Fruit fly (Drosophila melanogaster) whole organism, pupa: ENCODE measurements around the gene Osi23.

Source experiments
- CG10348 ChIP-seq: fragments of 200-800 bp; sonication (Bioruptor generic); IDR thresholded peaks from 2 replicates; pipeline ENCODE4 v1.3.6; 2022; ENCODE audit warnings: missing biosample characterization, missing genetic modification characterization
- CG12605 ChIP-seq: fragments of 200-800 bp; sonication (Bioruptor generic); IDR thresholded peaks from 2 replicates; pipeline ENCODE4 v1.3.6; 2022; ENCODE audit warnings: missing biosample characterization, missing genetic modification characterization
- CG13204 ChIP-seq: fragments of 200-800 bp; sonication (Bioruptor generic); optimal IDR thresholded peaks from 2 replicates; lab custom pipeline; 2018; ENCODE audit warnings: missing biosample characterization, mild to moderate bottlenecking, missing genetic modification characterization, moderate library complexity
- CG14655 ChIP-seq: fragments of 200-800 bp; sonication (Bioruptor generic); optimal IDR thresholded peaks from 3 replicates; lab custom pipeline; 2017; ENCODE audit warnings: mild to moderate bottlenecking, missing biosample characterization, missing genetic modification reagents, missing genetic modification characterization
- CG15710 ChIP-seq: fragments of 200-800 bp; sonication (Bioruptor generic); optimal IDR thresholded peaks from 2 replicates; lab custom pipeline; 2018; ENCODE audit warnings: missing biosample characterization, mild to moderate bottlenecking, missing genetic modification characterization, moderate library complexity
- CG17806 ChIP-seq: fragments of 200-800 bp; sonication (Bioruptor generic); optimal IDR thresholded peaks from 2 replicates; lab custom pipeline; 2018; ENCODE audit warnings: missing biosample characterization, mild to moderate bottlenecking, missing genetic modification characterization, moderate library complexity
- CG32121 ChIP-seq: fragments of 200-800 bp; sonication (Bioruptor generic); IDR thresholded peaks from 2 replicates; pipeline ENCODE4 v1.3.6; 2022; ENCODE audit warnings: missing biosample characterization, missing genetic modification characterization
- CG34367 ChIP-seq: fragments of 200-800 bp; sonication (Bioruptor generic); optimal IDR thresholded peaks from 2 replicates; lab custom pipeline; 2018; ENCODE audit warnings: missing biosample characterization, mild to moderate bottlenecking, missing genetic modification characterization
- CG4496 ChIP-seq: fragments of 200-800 bp; sonication (Bioruptor generic); IDR thresholded peaks from 3 replicates; pipeline ENCODE4 v1.3.6; 2022; ENCODE audit warnings: missing biosample characterization, missing genetic modification characterization
- CG8159 ChIP-seq: fragments of 200-800 bp; sonication (Bioruptor generic); optimal IDR thresholded peaks from 3 replicates; lab custom pipeline; 2018; ENCODE audit warnings: missing biosample characterization, mild to moderate bottlenecking, missing genetic modification characterization, moderate library complexity
- CG8301 ChIP-seq: fragments of 200-800 bp; sonication (Bioruptor generic); optimal IDR thresholded peaks from 2 replicates; lab custom pipeline; 2018; ENCODE audit warnings: missing biosample characterization, mild to moderate bottlenecking, missing genetic modification characterization
- CG9948 ChIP-seq: fragments of 200-800 bp; sonication (Bioruptor generic); optimal IDR thresholded peaks from 2 replicates; lab custom pipeline; 2018; ENCODE audit warnings: missing biosample characterization, mild to moderate bottlenecking, missing genetic modification characterization, moderate library complexity
- D1 ChIP-seq: fragments of 200-800 bp; sonication (Bioruptor generic); optimal IDR thresholded peaks from 2 replicates; lab custom pipeline; 2018; ENCODE audit warnings: missing biosample characterization, mild to moderate bottlenecking, missing genetic modification characterization, moderate library complexity
- EcR ChIP-seq: fragments of 200-800 bp; sonication (Bioruptor generic); optimal IDR thresholded peaks from 3 replicates; lab custom pipeline; 2019; ENCODE audit warnings: missing biosample characterization, missing genetic modification characterization, mild to moderate bottlenecking, moderate library complexity, missing genetic modification reagents
- Ets98B ChIP-seq: fragments of 200-800 bp; sonication (Bioruptor generic); IDR thresholded peaks from 2 replicates; pipeline ENCODE4 v1.3.6; 2022; ENCODE audit warnings: missing biosample characterization, missing genetic modification characterization
- Pif1A ChIP-seq: fragments of 200-800 bp; sonication (Bioruptor generic); optimal IDR thresholded peaks from 3 replicates; lab custom pipeline; 2016; ENCODE audit warnings: missing biosample characterization, missing genetic modification characterization
- Pif1B ChIP-seq: fragments of 200-800 bp; sonication (Bioruptor generic); optimal IDR thresholded peaks from 3 replicates; lab custom pipeline; 2016; ENCODE audit warnings: missing biosample characterization, missing genetic modification characterization
- Snoo ChIP-seq: fragments of 200-800 bp; sonication (Bioruptor generic); optimal IDR thresholded peaks from 3 replicates; lab custom pipeline; 2017; ENCODE audit warnings: missing biosample characterization, mild to moderate bottlenecking, missing genetic modification characterization, inconsistent platforms
- fd96Ca ChIP-seq: fragments of 200-800 bp; sonication (Bioruptor generic); IDR thresholded peaks from 3 replicates; pipeline ENCODE4 v1.3.6; 2022; ENCODE audit warnings: missing biosample characterization, missing genetic modification characterization
- gl ChIP-seq: fragments of 200-800 bp; sonication (Bioruptor generic); optimal IDR thresholded peaks from 2 replicates; lab custom pipeline; 2018; ENCODE audit warnings: missing biosample characterization, mild to moderate bottlenecking, missing genetic modification characterization
- rn ChIP-seq: fragments of 200-800 bp; sonication (Bioruptor generic); IDR thresholded peaks from 2 replicates; pipeline ENCODE4 v1.3.6; 2022; ENCODE audit warnings: missing biosample characterization, missing genetic modification characterization

Osi23 gene

dm6 chr3R:30444946-30445345, at the start of gene Osi23:
Gene Osi23, minus strand, starts transcription at chr3R:30445046.
- TF ChIP-seq CG13204 = no peak
- TF ChIP-seq Pif1A = no peak
- TF ChIP-seq CG17806 = no peak
- no peak for TF ChIP-seq D1
- no peak for TF ChIP-seq CG14655 (GFP tag; lab: Kevin White, UChicago)
- no peak for TF ChIP-seq gl
- TF ChIP-seq CG34367 (tag; lab: Kevin White, UChicago) = no peak
- TF ChIP-seq Ets98B = no peak
- no peak for TF ChIP-seq rn
- TF ChIP-seq CG8301 (tag; lab: Kevin White, UChicago) = no peak
- TF ChIP-seq CG15710 (tag; lab: Kevin White, UChicago) = no peak
- no peak for TF ChIP-seq Pif1B (GFP tag; lab: Kevin White, UChicago)
- no peak for TF ChIP-seq CG8159 (tag; lab: Kevin White, UChicago)
- no peak for TF ChIP-seq CG4496 (GFP tag; lab: Robert Waterston, UW)
- TF ChIP-seq CG9948 (tag; lab: Kevin White, UChicago) = no peak
- TF ChIP-seq fd96Ca (GFP tag; lab: Robert Waterston, UW) = no peak
- no peak for TF ChIP-seq Snoo (tag; lab: Kevin White, UChicago)
- TF ChIP-seq EcR = no peak
- no peak for TF ChIP-seq CG32121 (GFP tag; lab: Robert Waterston, UW)

- no peak for TF ChIP-seq Ets98B
- no peak for TF ChIP-seq gl
Measured at dm6 chr3R:30489797-30490196, 45.0 kb upstream of the Osi23 start, which contains the start of gene PH4alphaSG2. Gene PH4alphaSG2, plus strand, starts transcription at chr3R:30490074.

- TF ChIP-seq CG8159 (tag; lab: Kevin White, UChicago) (no peak), CG8301 (tag; lab: Kevin White, UChicago) (no peak), Snoo (tag; lab: Kevin White, UChicago) (no peak), CG13204 (no peak), Pif1A (no peak), CG14655 (GFP tag; lab: Kevin White, UChicago) (no peak), EcR (no peak), CG15710 (tag; lab: Kevin White, UChicago) (no peak), CG10348 (GFP tag; lab: Robert Waterston, UW) (no peak), rn (no peak), CG12605 (no peak), CG4496 (GFP tag; lab: Robert Waterston, UW) (no peak)
Measured at dm6 chr3R:30488663-30489062, 43.8 kb upstream of the Osi23 start, which contains the start of gene Jon99Fi. Gene Jon99Fi, plus strand, starts transcription at chr3R:30488963.

- TF ChIP-seq CG34367 (tag; lab: Kevin White, UChicago) = no peak
- TF ChIP-seq D1 = no peak
- no peak for TF ChIP-seq CG10348 (GFP tag; lab: Robert Waterston, UW)
- no peak for TF ChIP-seq EcR
- TF ChIP-seq CG14655 (GFP tag; lab: Kevin White, UChicago) = no peak
- TF ChIP-seq CG8301 (tag; lab: Kevin White, UChicago) = no peak
- TF ChIP-seq fd96Ca (GFP tag; lab: Robert Waterston, UW) = no peak
- no peak for TF ChIP-seq CG13204
- TF ChIP-seq Ets98B = no peak
- TF ChIP-seq Pif1A = no peak
- no peak for TF ChIP-seq Pif1B (GFP tag; lab: Kevin White, UChicago)
- no peak for TF ChIP-seq CG8159 (tag; lab: Kevin White, UChicago)
- TF ChIP-seq CG15710 (tag; lab: Kevin White, UChicago) = no peak
- TF ChIP-seq CG12605 = no peak
- no peak for TF ChIP-seq Snoo (tag; lab: Kevin White, UChicago)
- TF ChIP-seq gl = no peak
- no peak for TF ChIP-seq CG32121 (GFP tag; lab: Robert Waterston, UW)
- TF ChIP-seq, all 21 proteins: peak for 0
Measured at dm6 chr3R:30487828-30488227, 43.0 kb upstream of the Osi23 start, which contains the start of gene Jon99Fii. Gene Jon99Fii, minus strand, starts transcription at chr3R:30487928.

dm6 chr3R:30476367-30476766, 31.5 kb upstream of the Osi23 start, which contains the start of gene spdo:
Gene spdo, plus strand, starts transcription at chr3R:30476684.
- TF ChIP-seq rn (no peak), CG10348 (GFP tag; lab: Robert Waterston, UW) (no peak), CG8159 (tag; lab: Kevin White, UChicago) (no peak), CG12605 (no peak), Pif1A (no peak), EcR (no peak), Pif1B (GFP tag; lab: Kevin White, UChicago) (no peak), CG15710 (tag; lab: Kevin White, UChicago) (no peak), CG13204 (no peak), CG9948 (tag; lab: Kevin White, UChicago) (no peak), CG14655 (GFP tag; lab: Kevin White, UChicago) (no peak), CG8301 (tag; lab: Kevin White, UChicago) (no peak), gl (no peak), D1 (no peak), CG32121 (GFP tag; lab: Robert Waterston, UW) (no peak), Snoo (tag; lab: Kevin White, UChicago) (no peak), CG17806 (no peak), CG34367 (tag; lab: Kevin White, UChicago) (no peak), fd96Ca (GFP tag; lab: Robert Waterston, UW) (no peak), CG4496 (GFP tag; lab: Robert Waterston, UW) (no peak)

dm6 chr3R:30475910-30476309, 31.1 kb upstream of the Osi23 start:
- TF ChIP-seq gl = no peak
- TF ChIP-seq Ets98B = no peak
- TF ChIP-seq CG4496 (GFP tag; lab: Robert Waterston, UW) = no peak
- TF ChIP-seq Pif1B (GFP tag; lab: Kevin White, UChicago) = no peak
